Worm (Caenorhabditis elegans) whole organism, young adult: ENCODE data around the gene gmeb-3.

Experiments
- akir-1 ChIP-seq: fragments of 200-800 bp; sonication (Bioruptor generic); optimal IDR thresholded peaks from 2 replicates; lab custom pipeline; 2018; ENCODE audit warnings: mild to moderate bottlenecking, missing genetic modification characterization, moderate library complexity, missing compliant biosample characterization
- egrh-3 ChIP-seq: fragments of 200-800 bp; sonication (Bioruptor generic); IDR thresholded peaks from 2 replicates; pipeline ENCODE4 v1.3.6; 2022; ENCODE audit warnings: missing genetic modification reagents, missing genetic modification characterization, missing compliant biosample characterization
- nfya-1 ChIP-seq: sonication (generic microtip); optimal IDR thresholded peaks from 2 replicates; lab custom pipeline; 2017; ENCODE audit warnings: antibody characterized with exemption, missing compliant biosample characterization, missing genetic modification characterization, borderline replicate concordance; ENCODE audit not compliant: insufficient read depth
- sdz-38 ChIP-seq: sonication (generic microtip); optimal IDR thresholded peaks from 2 replicates; lab custom pipeline; 2016; ENCODE audit warnings: missing genotype, missing genetic modification characterization, missing compliant biosample characterization
- ztf-26 ChIP-seq: sonication (generic microtip); optimal IDR thresholded peaks from 2 replicates; lab custom pipeline; 2017; ENCODE audit warnings: missing genetic modification characterization, missing compliant biosample characterization

DNA sequence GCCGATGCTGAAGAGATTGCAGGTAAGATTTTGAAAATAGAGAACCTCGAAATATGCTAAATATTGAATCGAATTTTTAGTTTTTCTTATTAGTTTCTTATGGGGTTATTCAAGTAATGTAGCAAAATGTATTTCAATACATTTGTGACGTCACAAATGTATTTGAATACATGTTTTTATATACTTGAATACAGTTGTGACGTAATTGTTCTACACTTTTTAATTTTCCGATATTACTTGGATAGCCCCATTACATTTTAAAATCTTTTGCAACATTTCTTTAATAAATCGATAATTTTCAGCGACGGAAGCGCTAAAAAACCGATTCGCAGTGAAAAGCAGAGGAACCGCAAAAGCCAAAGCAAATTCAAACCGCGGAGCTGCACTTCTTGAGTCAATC, 30.0 kb upstream of the gmeb-3 start:
- TF ChIP-seq sdz-38 (tag; lab: Kevin White, UChicago) (no peak), egrh-3 (no peak), akir-1 (GFP tag; lab: Kevin White, UChicago) (no peak), nfya-1 (tag; lab: Kevin White, UChicago) (no peak), ztf-26 (tag; lab: Kevin White, UChicago) (no peak)
